Fruit fly (Drosophila melanogaster) whole organism, wandering third instar larva: ENCODE results near the gene CG42597.

Source experiments
- CG32264 ChIP-seq: fragments of 200-800 bp; sonication (Bioruptor generic); optimal IDR thresholded peaks from 2 replicates; lab custom pipeline; 2016; ENCODE audit warnings: missing biosample characterization, missing genetic modification characterization
- CG9705 ChIP-seq: fragments of 200-800 bp; sonication (Bioruptor generic); optimal IDR thresholded peaks from 2 replicates; lab custom pipeline; 2018; ENCODE audit warnings: missing biosample characterization, mild to moderate bottlenecking, missing genetic modification characterization
- CrebA ChIP-seq: fragments of 200-800 bp; sonication (Bioruptor generic); optimal IDR thresholded peaks from 2 replicates; lab custom pipeline; 2016; ENCODE audit warnings: missing biosample characterization, mild to moderate bottlenecking, missing genetic modification characterization, borderline replicate concordance
- Dif ChIP-seq: fragments of 200-275, 200-300 bp; sonication (Bioruptor generic); optimal IDR thresholded peaks from 2 replicates; lab custom pipeline; 2018; ENCODE audit warnings: missing biosample characterization, missing genetic modification characterization; ENCODE audit not compliant: partially characterized antibody
- Hnf4 ChIP-seq: fragments of 200-800 bp; sonication (Bioruptor generic); optimal IDR thresholded peaks from 2 replicates; lab custom pipeline; 2016; ENCODE audit warnings: missing biosample characterization, mild to moderate bottlenecking, missing genetic modification characterization
- Hr78 ChIP-seq: fragments of >200 bp; optimal IDR thresholded peaks from 2 replicates; lab custom pipeline; 2017; ENCODE audit warnings: missing biosample characterization, missing genetic modification characterization
- Hr83 ChIP-seq: fragments of 200-300 bp; sonication (Bioruptor generic); optimal IDR thresholded peaks from 2 replicates; lab custom pipeline; 2016; ENCODE audit warnings: missing biosample characterization, mild to moderate bottlenecking, missing genetic modification characterization, moderate library complexity; ENCODE audit not compliant: poor library complexity, severe bottlenecking
- Jra ChIP-seq: sonication (Bioruptor generic); optimal IDR thresholded peaks from 2 replicates; lab custom pipeline; 2016; ENCODE audit warnings: missing biosample characterization, missing genetic modification characterization
- Mio ChIP-seq: sonication (Bioruptor generic); optimal IDR thresholded peaks from 2 replicates; lab custom pipeline; 2016; ENCODE audit warnings: missing biosample characterization, missing genetic modification characterization
- Myc ChIP-seq: fragments of >200 bp; optimal IDR thresholded peaks from 2 replicates; lab custom pipeline; 2017
- OdsH ChIP-seq: fragments of 200-800 bp; sonication (Bioruptor generic); optimal IDR thresholded peaks from 2 replicates; lab custom pipeline; 2016; ENCODE audit warnings: missing biosample characterization, mild to moderate bottlenecking, missing genetic modification characterization
- Rel ChIP-seq, 2 experiments: fragments of 200-800 bp; sonication (Bioruptor generic) in 1 of 2; optimal IDR thresholded peaks; 2 replicates in 1 of 2; 3 replicates in 1 of 2; lab custom pipeline; 2016 to 2019; ENCODE audit warnings: mild to moderate bottlenecking in 2 of 2, missing biosample characterization in 2 of 2, missing genetic modification characterization in 2 of 2, moderate library complexity in 1 of 2
- Vsx2 ChIP-seq: fragments of 200-300, 225-300 bp; sonication (Bioruptor generic); optimal IDR thresholded peaks from 2 replicates; lab custom pipeline; 2018; ENCODE audit warnings: missing biosample characterization, missing genetic modification characterization; ENCODE audit not compliant: partially characterized antibody
- brk ChIP-seq: fragments of 200-800 bp; sonication (Bioruptor generic); optimal IDR thresholded peaks from 2 replicates; lab custom pipeline; 2016; ENCODE audit warnings: missing biosample characterization, mild to moderate bottlenecking, missing genetic modification characterization
- dl ChIP-seq, 2 experiments: fragments of 175-275, 200-275 bp in 1 of 2; fragments of 200-275 bp in 1 of 2; sonication (Bioruptor generic); optimal IDR thresholded peaks; lab custom pipeline; 2018; ENCODE audit warnings: mild to moderate bottlenecking in 2 of 2, missing biosample characterization in 2 of 2, missing genetic modification characterization in 2 of 2, moderate library complexity in 2 of 2; ENCODE audit not compliant: partially characterized antibody in 2 of 2, insufficient read depth in 1 of 2
- dsf ChIP-seq: sonication (Bioruptor generic); optimal IDR thresholded peaks from 2 replicates; lab custom pipeline; 2016; ENCODE audit warnings: missing biosample characterization, missing genetic modification characterization, borderline replicate concordance
- ey ChIP-seq: fragments of 200-800 bp; sonication (Bioruptor generic); optimal IDR thresholded peaks from 2 replicates; lab custom pipeline; 2016; ENCODE audit warnings: missing biosample characterization, missing genetic modification characterization
- fru ChIP-seq: fragments of 200-800 bp; sonication (Bioruptor generic); optimal IDR thresholded peaks from 3 replicates; lab custom pipeline; 2016; ENCODE audit warnings: missing biosample characterization, mild to moderate bottlenecking, missing genetic modification characterization
- h ChIP-seq: fragments of 200-800 bp; sonication (Bioruptor generic); optimal IDR thresholded peaks from 3 replicates; lab custom pipeline; 2016; ENCODE audit warnings: missing biosample characterization, mild to moderate bottlenecking, missing genetic modification characterization
- lola ChIP-seq: fragments of >200 bp; optimal IDR thresholded peaks from 2 replicates; lab custom pipeline; 2017; ENCODE audit warnings: missing biosample characterization, missing genetic modification characterization
- psq ChIP-seq: fragments of 200-800 bp; sonication (Bioruptor generic); optimal IDR thresholded peaks from 3 replicates; lab custom pipeline; 2017; ENCODE audit warnings: missing biosample characterization, mild to moderate bottlenecking, missing genetic modification characterization, moderate library complexity
- rgr ChIP-seq: fragments of 200-800 bp; sonication (Bioruptor generic); optimal IDR thresholded peaks from 3 replicates; lab custom pipeline; 2016; ENCODE audit warnings: missing biosample characterization, mild to moderate bottlenecking, missing genetic modification characterization
- usp ChIP-seq: fragments of >200 bp; optimal IDR thresholded peaks from 2 replicates; lab custom pipeline; 2017; ENCODE audit warnings: missing biosample characterization, missing genetic modification characterization
- woc ChIP-seq: sonication (Bioruptor generic); optimal IDR thresholded peaks from 2 replicates; lab custom pipeline; 2016; ENCODE audit warnings: missing biosample characterization, mild to moderate bottlenecking, missing genetic modification characterization

CG42597 gene

dm6 chr2L:22036877-22037276, 28.3 kb downstream of the CG42597 start:
- no peak for TF ChIP-seq CG32264 (GFP tag; lab: Kevin White, UChicago)
- TF ChIP-seq OdsH (GFP tag; lab: Kevin White, UChicago): no peak
- TF ChIP-seq dsf (GFP tag; lab: Kevin White, UChicago): no peak
- no peak for TF ChIP-seq Mio (GFP tag; lab: Kevin White, UChicago)
- no peak for TF ChIP-seq usp (GFP tag; lab: Kevin White, UChicago)
- no peak for TF ChIP-seq CG9705 (GFP tag; lab: Kevin White, UChicago)
- TF ChIP-seq Hr78 (GFP tag; lab: Kevin White, UChicago): no peak
- TF ChIP-seq CrebA (GFP tag; lab: Kevin White, UChicago): no peak

dm6 chr2L:22024362-22024761, 40.8 kb downstream of the CG42597 start:
- TF ChIP-seq Vsx2 (GFP tag; lab: Kevin White, UChicago) (peak; percentile 83), lola (GFP tag; lab: Kevin White, UChicago) (no peak), dl (GFP tag; optimal IDR thresholded peaks at IDR 0.05; lab: Kevin White, UChicago; ENCODE audit: insufficient read depth in 1 of 2, partially characterized antibody in 2 of 2) (peak; percentile 21 to 29), Dif (GFP tag; lab: Kevin White, UChicago) (peak; percentile 74), psq (peak; percentile 44), ey (GFP tag; lab: Kevin White, UChicago) (no peak)

dm6 chr2L:22018861-22019270, 46.3 kb downstream of the CG42597 start, which contains the start of gene tio:
Gene tio (plus strand): TSS chr2L:22019208.
- TF ChIP-seq Vsx2 (GFP tag; lab: Kevin White, UChicago) (peak; percentile 88), rgr (peak; percentile 9), brk (GFP tag; lab: Kevin White, UChicago) (peak; percentile 25), fru (GFP tag; lab: Kevin White, UChicago) (no peak), CrebA (GFP tag; lab: Kevin White, UChicago) (peak; percentile 65), psq (peak; percentile 15), Dif (GFP tag; lab: Kevin White, UChicago) (peak; percentile 97), OdsH (GFP tag; lab: Kevin White, UChicago) (no peak), Hnf4 (GFP tag; lab: Kevin White, UChicago) (peak; percentile 14), Hr83 (GFP tag; lab: Kevin White, UChicago) (peak; percentile 87), Rel (GFP tag; optimal IDR thresholded peaks at IDR 0.05; lab: Kevin White, UChicago) (no peak), Rel (tag; optimal IDR thresholded peaks at IDR 0.05; lab: Kevin White, UChicago) (no peak), h (GFP tag; lab: Kevin White, UChicago) (peak; percentile 43), Jra (GFP tag; lab: Kevin White, UChicago) (peak; percentile 69), dl (GFP tag; optimal IDR thresholded peaks at IDR 0.05; lab: Kevin White, UChicago; ENCODE audit: insufficient read depth in 1 of 2, partially characterized antibody in 2 of 2) (peak; percentile 91 to 93)

- no peak for TF ChIP-seq Hr78 (GFP tag; lab: Kevin White, UChicago)
- no peak for TF ChIP-seq woc (GFP tag; lab: Kevin White, UChicago)
- no peak for TF ChIP-seq h (GFP tag; lab: Kevin White, UChicago)
- no peak for TF ChIP-seq Vsx2 (GFP tag; lab: Kevin White, UChicago)
- TF ChIP-seq brk (GFP tag; lab: Kevin White, UChicago): no peak
- TF ChIP-seq Mio (GFP tag; lab: Kevin White, UChicago): no peak
- TF ChIP-seq psq: no peak
- TF ChIP-seq Myc (lab: Kevin White, UChicago): no peak
Observed at dm6 chr2L:22014890-22015289, 50.3 kb downstream of the CG42597 start, which contains the start of gene CG31693. Gene CG31693 (plus strand): TSS chr2L:22015190.
